Fruit fly (Drosophila melanogaster) whole organism, embryonic: ENCODE data around the gene CG43845.

Source experiments
- ATbp ChIP-seq: fragments of 200-800 bp; sonication (Bioruptor generic); optimal IDR thresholded peaks from 2 replicates; lab custom pipeline; 2017; ENCODE audit warnings: missing biosample characterization, mild to moderate bottlenecking, missing genetic modification characterization, missing genetic modification reagents
- Antp ChIP-seq: fragments of 200-800 bp; sonication (Bioruptor generic); optimal IDR thresholded peaks from 3 replicates; lab custom pipeline; 2016; ENCODE audit warnings: missing biosample characterization, missing genetic modification characterization
- Bdp1 ChIP-seq: fragments of 200-800 bp; sonication (Bioruptor generic); optimal IDR thresholded peaks from 3 replicates; lab custom pipeline; 2016; ENCODE audit warnings: missing biosample characterization, missing genetic modification characterization
- CG10366 ChIP-seq: fragments of 200-800 bp; sonication (Bioruptor generic); IDR thresholded peaks from 2 replicates; pipeline ENCODE4 v1.3.6; 2022; ENCODE audit warnings: missing biosample characterization, missing genetic modification characterization
- CG12769 ChIP-seq: fragments of 200-800 bp; sonication (Bioruptor generic); optimal IDR thresholded peaks from 2 replicates; lab custom pipeline; 2019; ENCODE audit warnings: missing biosample characterization, mild to moderate bottlenecking, missing genetic modification characterization, moderate library complexity
- CG13424 ChIP-seq: fragments of 200-800 bp; sonication (Bioruptor generic); optimal IDR thresholded peaks from 2 replicates; lab custom pipeline; 2019; ENCODE audit warnings: missing biosample characterization, mild to moderate bottlenecking, missing genetic modification characterization, moderate library complexity
- CG1647 ChIP-seq: fragments of 200-800 bp; sonication (Bioruptor generic); optimal IDR thresholded peaks from 3 replicates; lab custom pipeline; 2016; ENCODE audit warnings: missing biosample characterization, missing genetic modification characterization
- CG17359 ChIP-seq: fragments of 200-800 bp; sonication (Bioruptor generic); optimal IDR thresholded peaks from 3 replicates; lab custom pipeline; 2018; ENCODE audit warnings: missing biosample characterization, mild to moderate bottlenecking, missing genetic modification characterization, moderate library complexity
- CG1832 ChIP-seq: fragments of 200-800 bp; sonication (Bioruptor generic); optimal IDR thresholded peaks from 2 replicates; lab custom pipeline; 2017; ENCODE audit warnings: missing biosample characterization, mild to moderate bottlenecking, missing genetic modification characterization, inconsistent platforms
- CG2202 ChIP-seq: fragments of 200-800 bp; sonication (Bioruptor generic); optimal IDR thresholded peaks from 2 replicates; lab custom pipeline; 2018; ENCODE audit warnings: missing biosample characterization, mild to moderate bottlenecking, missing genetic modification characterization
- CG34224 ChIP-seq: fragments of 200-800 bp; sonication (Bioruptor generic); IDR thresholded peaks from 3 replicates; pipeline ENCODE4 v1.3.6; 2022; ENCODE audit warnings: missing biosample characterization, missing genetic modification characterization; ENCODE audit not compliant: partially characterized antibody
- CG3726 ChIP-seq: fragments of 200-800 bp; sonication (Bioruptor generic); IDR thresholded peaks from 3 replicates; pipeline ENCODE4, ENCODE4 v1.3.6; 2022; ENCODE audit warnings: missing biosample characterization, missing genetic modification characterization
- CG4282 ChIP-seq: fragments of 200-800 bp; sonication (Bioruptor generic); optimal IDR thresholded peaks from 2 replicates; lab custom pipeline; 2016; ENCODE audit warnings: missing biosample characterization, missing genetic modification characterization
- CG4328 ChIP-seq: fragments of 200-800 bp; sonication (Bioruptor generic); optimal IDR thresholded peaks from 3 replicates; lab custom pipeline; 2017; ENCODE audit warnings: missing biosample characterization, missing genetic modification reagents, missing genetic modification characterization
- CG5953 ChIP-seq: fragments of 200-800 bp; sonication (Bioruptor generic); IDR thresholded peaks from 2 replicates; pipeline ENCODE4 v1.3.6; 2022; ENCODE audit warnings: missing biosample characterization, missing genetic modification characterization
- CG6272 ChIP-seq: fragments of 200-800 bp; sonication (Bioruptor generic); IDR thresholded peaks from 2 replicates; pipeline ENCODE4 v1.3.6; 2022; ENCODE audit warnings: missing biosample characterization, missing genetic modification characterization
- CG8359 ChIP-seq: fragments of 200-800 bp; sonication (Bioruptor generic); optimal IDR thresholded peaks from 2 replicates; lab custom pipeline; 2017; ENCODE audit warnings: missing biosample characterization, mild to moderate bottlenecking, missing genetic modification characterization, borderline replicate concordance
- CG9817 ChIP-seq: fragments of 200-800 bp; sonication (Bioruptor generic); optimal IDR thresholded peaks from 2 replicates; lab custom pipeline; 2018; ENCODE audit warnings: missing biosample characterization, mild to moderate bottlenecking, missing genetic modification characterization, moderate library complexity
- CG9876 ChIP-seq: fragments of 200-800 bp; sonication (Bioruptor generic); optimal IDR thresholded peaks from 2 replicates; lab custom pipeline; 2016; ENCODE audit warnings: missing biosample characterization, missing genetic modification characterization
- Camta ChIP-seq: fragments of 200-800 bp; sonication (Bioruptor generic); optimal IDR thresholded peaks from 2 replicates; lab custom pipeline; 2016; ENCODE audit warnings: missing biosample characterization, missing genetic modification characterization
- Doc2 ChIP-seq: fragments of 200-800 bp; sonication (Bioruptor generic); IDR thresholded peaks from 2 replicates; pipeline ENCODE4 v1.3.6; 2022; ENCODE audit warnings: missing biosample characterization, missing genetic modification characterization
- HHEX ChIP-seq: fragments of 200-800 bp; sonication (Bioruptor generic); optimal IDR thresholded peaks from 3 replicates; lab custom pipeline; 2017; ENCODE audit warnings: missing biosample characterization, mild to moderate bottlenecking, missing genetic modification characterization, missing genetic modification reagents
- Hr51 ChIP-seq, 2 experiments: fragments of 200-800 bp; sonication (Bioruptor generic); optimal IDR thresholded peaks; 2 replicates in 1 of 2; 3 replicates in 1 of 2; lab custom pipeline; 2016 to 2018; ENCODE audit warnings: missing biosample characterization in 2 of 2, missing genetic modification characterization in 2 of 2, mild to moderate bottlenecking in 1 of 2, moderate library complexity in 1 of 2
- Mes4 ChIP-seq: fragments of 200-800 bp; sonication (Bioruptor generic); optimal IDR thresholded peaks from 2 replicates; lab custom pipeline; 2016; ENCODE audit warnings: missing biosample characterization, missing genetic modification characterization
- Ravus ChIP-seq: fragments of 200-800 bp; sonication (Bioruptor generic); IDR thresholded peaks from 2 replicates; pipeline ENCODE4 v1.3.6; 2022; ENCODE audit warnings: missing biosample characterization, missing genetic modification characterization
- bab2 ChIP-seq: fragments of 200-800 bp; sonication (Bioruptor generic); optimal IDR thresholded peaks from 2 replicates; lab custom pipeline; 2016; ENCODE audit warnings: missing biosample characterization, missing genetic modification characterization
- bigmax ChIP-seq: fragments of 200-800 bp; sonication (Bioruptor generic); optimal IDR thresholded peaks from 2 replicates; lab custom pipeline; 2018; ENCODE audit warnings: missing biosample characterization, mild to moderate bottlenecking, missing genetic modification characterization
- bowl ChIP-seq: fragments of 200-800 bp; sonication (Bioruptor generic); IDR thresholded peaks from 2 replicates; pipeline ENCODE4 v1.3.6; 2022; ENCODE audit warnings: missing biosample characterization, missing genetic modification characterization
- cato ChIP-seq: fragments of 200-800 bp; sonication (Bioruptor generic); optimal IDR thresholded peaks from 2 replicates; lab custom pipeline; 2016; ENCODE audit warnings: missing biosample characterization, missing genetic modification characterization, borderline replicate concordance
- crp ChIP-seq, 2 experiments: fragments of 200-800 bp; sonication (Bioruptor generic); optimal IDR thresholded peaks; 2 replicates in 1 of 2; 3 replicates in 1 of 2; lab custom pipeline; 2017; ENCODE audit warnings: missing biosample characterization in 2 of 2, missing genetic modification characterization in 2 of 2, mild to moderate bottlenecking in 1 of 2, moderate library complexity in 1 of 2
- dpn ChIP-seq, 2 experiments: fragments of 200-800 bp; sonication (Bioruptor generic); optimal IDR thresholded peaks; 3 replicates each; lab custom pipeline; 2016; ENCODE audit warnings: missing biosample characterization in 2 of 2, missing genetic modification characterization in 2 of 2
- fd102C ChIP-seq: fragments of 200-800 bp; sonication (Bioruptor generic); optimal IDR thresholded peaks from 2 replicates; lab custom pipeline; 2018; ENCODE audit warnings: missing biosample characterization, mild to moderate bottlenecking, missing genetic modification characterization, moderate library complexity
- grn ChIP-seq: fragments of 200-800 bp; sonication (Bioruptor generic); optimal IDR thresholded peaks from 3 replicates; lab custom pipeline; 2017; ENCODE audit warnings: missing biosample characterization, missing genetic modification characterization
- gro ChIP-seq: fragments of 200-800 bp; sonication (Bioruptor generic); optimal IDR thresholded peaks from 2 replicates; lab custom pipeline; 2016; ENCODE audit warnings: missing biosample characterization, missing genetic modification characterization
- gsb ChIP-seq: fragments of 200-800 bp; sonication (Bioruptor generic); IDR thresholded peaks from 2 replicates; pipeline ENCODE4 v1.3.6; 2022; ENCODE audit warnings: missing biosample characterization, missing genetic modification characterization
- knrl ChIP-seq: fragments of 200-800 bp; sonication (Bioruptor generic); IDR thresholded peaks from 3 replicates; pipeline ENCODE4 v1.3.6; 2022; ENCODE audit warnings: missing biosample characterization, missing genetic modification characterization; ENCODE audit not compliant: partially characterized antibody
- luna ChIP-seq: fragments of 200-800 bp; sonication (Bioruptor generic); optimal IDR thresholded peaks from 2 replicates; lab custom pipeline; 2016; ENCODE audit warnings: missing biosample characterization, missing genetic modification characterization
- nau ChIP-seq: fragments of 200-800 bp; sonication (Bioruptor generic); optimal IDR thresholded peaks from 3 replicates; lab custom pipeline; 2017; ENCODE audit warnings: missing biosample characterization, mild to moderate bottlenecking, missing genetic modification characterization, missing genetic modification reagents
- phol ChIP-seq: fragments of 200-800 bp; sonication (Bioruptor generic); optimal IDR thresholded peaks from 3 replicates; lab custom pipeline; 2018; ENCODE audit warnings: missing biosample characterization, mild to moderate bottlenecking, missing genetic modification characterization, moderate library complexity
- sqz ChIP-seq: fragments of 200-800 bp; sonication (Bioruptor generic); optimal IDR thresholded peaks from 3 replicates; lab custom pipeline; 2018; ENCODE audit warnings: missing biosample characterization, mild to moderate bottlenecking, missing genetic modification characterization
- sr ChIP-seq: fragments of 200-800 bp; sonication (Bioruptor generic); IDR thresholded peaks from 3 replicates; pipeline ENCODE4 v1.3.6; 2022; ENCODE audit warnings: missing biosample characterization, missing genetic modification characterization
- tll ChIP-seq, 2 experiments: fragments of 200-800 bp in 1 of 2; fragments of >200 bp in 1 of 2; sonication (Bioruptor generic) in 1 of 2; optimal IDR thresholded peaks; 2 replicates each; lab custom pipeline; 2017 to 2019; ENCODE audit warnings: missing biosample characterization in 2 of 2, missing genetic modification characterization in 2 of 2, mild to moderate bottlenecking in 1 of 2, moderate library complexity in 1 of 2
- unc-4 ChIP-seq: fragments of 200-800 bp; sonication (Bioruptor generic); IDR thresholded peaks from 2 replicates; pipeline ENCODE4 v1.3.6; 2022; ENCODE audit warnings: missing biosample characterization, missing genetic modification characterization; ENCODE audit not compliant: partially characterized antibody
- usp ChIP-seq: fragments of >200 bp; optimal IDR thresholded peaks from 2 replicates; lab custom pipeline; 2017; ENCODE audit warnings: missing biosample characterization, missing genetic modification characterization
- vfl ChIP-seq: fragments of 200-800 bp; sonication (Bioruptor generic); optimal IDR thresholded peaks from 2 replicates; lab custom pipeline; 2016; ENCODE audit warnings: missing biosample characterization, missing genetic modification characterization
- wek ChIP-seq: fragments of 200-800 bp; sonication (Bioruptor generic); optimal IDR thresholded peaks from 3 replicates; lab custom pipeline; 2018; ENCODE audit warnings: missing biosample characterization, mild to moderate bottlenecking, missing genetic modification characterization, moderate library complexity

Gene CG43845

dm6 chr3R:5568590-5568989 lies 45.7 kb upstream of the CG43845 start, which contains the start of the genes CG2931 and Rheb (continued):
- TF ChIP-seq CG9817 (tag; lab: Kevin White, UChicago) (peak; percentile 76), phol (tag; lab: Kevin White, UChicago) (peak; percentile 82), CG8359 (GFP tag; lab: Kevin White, UChicago) (no peak), CG6272 (GFP tag; lab: Robert Waterston, UW) (peak; percentile 68), bigmax (GFP tag; lab: Kevin White, UChicago) (no peak), bowl (GFP tag; lab: Robert Waterston, UW) (no peak), CG13424 (peak; percentile 75), CG4282 (GFP tag; lab: Kevin White, UChicago) (no peak), dpn (GFP tag; optimal IDR thresholded peaks at IDR 0.05; lab: Kevin White, UChicago) (peak; percentile 50 to 69), usp (GFP tag; lab: Kevin White, UChicago) (no peak), wek (GFP tag; lab: Kevin White, UChicago) (no peak), CG9876 (no peak), Antp (peak; percentile 28), fd102C (no peak), Hr51 (GFP tag; optimal IDR thresholded peaks at IDR 0.05; lab: Kevin White, UChicago) (peak; percentile 53 to 63), ATbp (no peak), gsb (GFP tag; lab: Robert Waterston, UW) (no peak), CG3726 (no peak), sr (no peak), knrl (GFP tag; lab: Robert Waterston, UW) (peak; percentile 84), gro (peak; percentile 44), Doc2 (GFP tag; lab: Robert Waterston, UW) (no peak), tll (GFP tag; optimal IDR thresholded peaks at IDR 0.05; lab: Kevin White, UChicago) (no peak), Bdp1 (GFP tag; lab: Kevin White, UChicago) (peak; percentile 28), CG4328 (GFP tag; lab: Kevin White, UChicago) (no peak), CG12769 (tag; lab: Kevin White, UChicago) (no peak), CG1832 (no peak), unc-4 (GFP tag; lab: Robert Waterston, UW) (peak; percentile 78), CG1647 (GFP tag; lab: Kevin White, UChicago) (peak; percentile 63), CG17359 (tag; lab: Kevin White, UChicago) (peak; percentile 47), sqz (GFP tag; lab: Kevin White, UChicago) (no peak), CG34224 (GFP tag; lab: Robert Waterston, UW) (peak; percentile 68), luna (no peak), CG10366 (peak; percentile 70), vfl (GFP tag; lab: Kevin White, UChicago) (peak; percentile 42), nau (GFP tag; lab: Kevin White, UChicago) (peak; percentile 6), HHEX (GFP tag; lab: Kevin White, UChicago) (peak; percentile 27), Mes4 (GFP tag; lab: Kevin White, UChicago) (no peak), cato (no peak), Camta (GFP tag; lab: Kevin White, UChicago) (peak; percentile 51), crp (GFP tag; optimal IDR thresholded peaks at IDR 0.05; lab: Kevin White, UChicago) (peak in 1 of 2 experiments; percentile 55), CG2202 (tag; lab: Kevin White, UChicago) (no peak), grn (GFP tag; lab: Kevin White, UChicago) (peak; percentile 39), CG5953 (GFP tag; lab: Robert Waterston, UW) (no peak; the same call in 1 of the 2 replicates), Ravus (no peak), bab2 (GFP tag; lab: Kevin White, UChicago) (no peak)
